Worm (Caenorhabditis elegans) whole organism, L4/young adult: ENCODE results near the gene B0244.15.

Source experiments
- W03F9.2 ChIP-seq: fragments of 150-350 bp; optimal IDR thresholded peaks from 2 replicates; lab custom pipeline; 2014; ENCODE audit warnings: missing biosample characterization, missing genetic modification characterization
- dao-5 ChIP-seq: sonication (generic microtip); optimal IDR thresholded peaks from 2 replicates; lab custom pipeline; 2016; ENCODE audit warnings: missing genotype, missing genetic modification characterization, moderate library complexity, missing compliant biosample characterization

DNA sequence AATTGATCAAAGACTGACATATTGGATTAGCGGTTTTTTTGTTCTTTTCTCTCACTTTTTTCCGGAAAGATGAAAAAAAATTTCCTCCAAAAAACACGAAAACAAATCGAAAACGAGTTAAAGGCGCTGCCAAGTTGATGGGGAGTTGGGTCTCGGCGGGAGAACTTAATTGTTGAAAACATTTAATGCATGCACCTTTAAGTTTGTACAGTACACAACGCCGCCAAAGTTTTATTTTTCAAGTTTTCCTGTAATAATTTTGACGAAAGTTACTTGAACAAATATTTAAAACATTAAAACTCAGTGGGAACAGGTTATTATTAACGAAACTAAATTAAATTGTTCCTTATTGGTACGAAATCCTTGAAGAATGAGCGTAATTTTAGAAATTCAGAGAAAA, 41.7 kb upstream of the B0244.15 start:
- TF ChIP-seq W03F9.2 (tag; lab: Kevin White, UChicago) (no peak), dao-5 (tag; lab: Kevin White, UChicago) (no peak)
